Worm (Caenorhabditis elegans): ENCODE results near the gene D1014.13.

Gene D1014.13

ce11 chrV:8145329-8145728 is at the start of gene D1014.13:
D1014.13 (plus strand) TSS chrV:8145629.
- TF ChIP-seq ceh-58 (GFP tag; IDR thresholded peaks at IDR 0.05), result no peak
- TF ChIP-seq unc-62 (GFP tag; optimal IDR thresholded peaks at IDR 0.05), result no peak
- no peak for TF ChIP-seq F49E8.2 (tag; optimal IDR thresholded peaks at IDR 0.05; ENCODE audit: insufficient read depth)
- TF ChIP-seq K11D2.4 (GFP tag; IDR thresholded peaks at IDR 0.05), result no peak
- no peak for TF ChIP-seq xnd-1 (tag; optimal IDR thresholded peaks at IDR 0.05)
- TF ChIP-seq nfya-2 (GFP tag; IDR thresholded peaks at IDR 0.05), result no peak

DNA sequence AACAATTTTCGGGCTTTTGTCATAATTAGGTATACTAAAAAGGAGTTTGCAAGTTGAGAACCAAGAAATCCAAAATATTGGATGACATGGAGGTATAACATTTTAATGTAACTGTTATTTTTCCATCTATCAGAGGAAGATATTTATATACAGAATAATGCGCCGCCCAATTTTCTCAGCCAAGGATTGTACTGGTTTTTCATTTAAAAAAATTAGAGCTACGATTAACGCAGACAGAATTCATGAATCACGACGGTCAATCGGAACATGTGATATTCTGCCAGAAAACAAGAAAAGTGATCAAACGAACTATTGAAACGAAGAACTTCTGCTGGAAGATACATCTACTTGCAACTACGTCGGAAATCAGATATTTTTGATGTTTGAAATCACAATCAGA is 47.2 kb upstream of the D1014.13 start, which contains the start of gene str-145:
TSS of gene str-145 (minus strand) at position 101 of the 400 bp plus-strand sequence.
- TF ChIP-seq nhr-80 (tag; optimal IDR thresholded peaks at IDR 0.05), result no peak

DNA sequence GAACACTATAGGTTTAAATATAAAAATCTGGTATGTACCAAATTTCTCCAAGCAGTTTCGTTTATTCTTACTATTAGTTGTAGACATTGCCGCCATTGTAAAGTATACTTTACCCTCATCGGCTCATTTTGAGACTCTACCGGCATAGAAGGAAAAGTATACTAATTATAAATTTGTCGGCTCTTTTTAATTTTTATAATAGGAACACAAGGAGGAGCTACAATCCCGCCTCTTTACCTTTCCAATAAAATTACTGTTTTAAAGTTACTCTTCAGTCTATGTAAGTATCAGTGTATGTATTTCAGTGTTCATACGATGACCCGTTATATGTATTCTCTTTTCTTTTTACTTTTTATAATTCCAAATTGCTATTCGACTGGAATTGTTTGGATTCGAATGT is 46.1 kb upstream of the D1014.13 start, which contains the start of gene sdz-23:
TSS of gene sdz-23 (plus strand) at position 301 of the 400 bp plus-strand sequence.
- TF ChIP-seq F49E8.2 (tag; optimal IDR thresholded peaks at IDR 0.05; ENCODE audit: insufficient read depth) (no peak), hmg-1.2 (GFP tag; IDR thresholded peaks at IDR 0.05) (no peak), K12H6.12 (tag; optimal IDR thresholded peaks at IDR 0.05) (no peak), nhr-90 (tag; optimal IDR thresholded peaks at IDR 0.05) (no peak), rcor-1 (GFP tag; IDR thresholded peaks at IDR 0.05) (no peak), lsy-27 (tag; optimal IDR thresholded peaks at IDR 0.05; ENCODE audit: borderline replicate concordance, insufficient read depth) (no peak), die-1 (tag; optimal IDR thresholded peaks at IDR 0.05) (no peak)

DNA sequence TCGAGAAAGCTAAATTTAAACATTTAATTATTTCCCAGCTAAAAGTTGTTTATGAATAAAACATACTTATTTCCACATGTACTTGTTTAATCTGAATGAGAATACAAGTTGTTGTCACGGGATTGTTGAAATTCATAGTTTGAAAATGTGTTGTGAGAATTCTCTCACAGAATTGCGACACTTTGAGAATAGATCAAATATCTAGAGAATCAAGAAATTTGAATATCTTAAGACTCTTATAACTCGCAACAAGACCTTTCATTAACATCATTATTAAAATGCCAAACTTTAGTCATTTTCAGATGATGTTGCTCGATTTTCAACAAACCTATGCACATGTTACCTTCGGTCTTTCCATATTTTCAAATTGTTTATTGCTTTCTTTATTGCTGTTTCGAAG is 42.5 kb upstream of the D1014.13 start, which contains the start of gene str-90:
TSS of gene str-90 (plus strand) at position 301 of the 400 bp plus-strand sequence.
- TF ChIP-seq K12H6.12 (tag; optimal IDR thresholded peaks at IDR 0.05) (no peak), T07F8.4 (tag; optimal IDR thresholded peaks at IDR 0.05) (no peak), madf-8 (GFP tag; conservative IDR thresholded peaks at IDR 0.05) (no peak), cebp-2 (GFP tag; IDR thresholded peaks at IDR 0.05) (no peak), aptf-2 (GFP tag; conservative IDR thresholded peaks at IDR 0.05) (no peak), ekl-4 (GFP tag; IDR thresholded peaks at IDR 0.05) (no peak), C17E4.6 (GFP tag; IDR thresholded peaks at IDR 0.05) (no peak), attf-5 (GFP tag; optimal IDR thresholded peaks at IDR 0.05) (no peak), dpff-1 (tag; optimal IDR thresholded peaks at IDR 0.05) (no peak), ztf-26 (tag; optimal IDR thresholded peaks at IDR 0.05) (no peak)

DNA sequence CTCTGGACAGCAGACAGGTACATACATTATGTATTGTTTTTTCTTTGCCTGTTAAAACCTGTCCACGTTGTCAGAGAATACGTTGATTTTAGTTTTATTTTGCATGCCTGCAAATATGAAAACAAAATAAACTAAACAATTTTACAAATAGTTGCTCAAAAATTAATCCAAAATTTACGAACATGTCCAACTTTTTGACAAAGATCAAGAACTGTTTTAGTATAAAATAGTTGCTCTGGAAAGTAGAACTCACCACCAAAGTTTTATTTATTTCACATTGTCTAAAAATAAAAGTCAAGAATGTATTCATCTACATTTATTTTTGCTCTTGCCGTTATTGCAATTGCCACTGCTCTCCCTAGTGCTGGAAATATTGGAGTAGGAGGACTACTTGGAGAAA is 41.0 kb upstream of the D1014.13 start, which contains the start of gene srlf-16:
TSS of gene srlf-16 (plus strand) at position 301 of the 400 bp plus-strand sequence.
- TF ChIP-seq rec-8 (tag; optimal IDR thresholded peaks at IDR 0.05) (no peak), F57C9.4 (tag; optimal IDR thresholded peaks at IDR 0.05) (no peak), hrde-1 (tag; optimal IDR thresholded peaks at IDR 0.05; ENCODE audit: borderline replicate concordance) (no peak), hmg-1.2 (GFP tag; IDR thresholded peaks at IDR 0.05) (no peak), gei-17 (GFP tag; optimal IDR thresholded peaks at IDR 0.05) (no peak), F39B2.1 (GFP tag; IDR thresholded peaks at IDR 0.05) (no peak), egl-44 (GFP tag; IDR thresholded peaks at IDR 0.05) (no peak), F10E7.11 (tag; optimal IDR thresholded peaks at IDR 0.05) (no peak), tbx-9 (tag; optimal IDR thresholded peaks at IDR 0.05; ENCODE audit: borderline replicate concordance) (no peak), lag-1 (GFP tag; IDR thresholded peaks at IDR 0.05) (no peak), bed-1 (GFP tag; IDR thresholded peaks at IDR 0.05) (no peak), C17E4.6 (GFP tag; IDR thresholded peaks at IDR 0.05) (no peak), egl-18 (GFP tag; IDR thresholded peaks at IDR 0.05) (no peak), sdz-38 (tag; optimal IDR thresholded peaks at IDR 0.05) (no peak), hlh-26 (GFP tag; conservative IDR thresholded peaks at IDR 0.05) (no peak), madf-3 (GFP tag; IDR thresholded peaks at IDR 0.05) (no peak), K12H6.12 (tag; optimal IDR thresholded peaks at IDR 0.05) (no peak), F22D6.2 (tag; optimal IDR thresholded peaks at IDR 0.05) (no peak), unc-130 (GFP tag; optimal IDR thresholded peaks at IDR 0.05) (no peak)
